Worm (Caenorhabditis elegans) whole organism, L2 larva: ENCODE measurements around the gene mam-6.

Experiments
- blmp-1 ChIP-seq: sonication (generic microtip); optimal IDR thresholded peaks from 2 replicates; lab custom pipeline; 2017; ENCODE audit warnings: missing genetic modification characterization, mild to moderate bottlenecking, missing compliant biosample characterization, antibody characterized with exemption, moderate library complexity; ENCODE audit not compliant: insufficient read depth
- elt-1 ChIP-seq: fragments of 150-350 bp; optimal IDR thresholded peaks from 2 replicates; lab custom pipeline; 2014; ENCODE audit warnings: missing biosample characterization, missing genetic modification characterization
- elt-3 ChIP-seq: sonication (generic microtip); optimal IDR thresholded peaks from 2 replicates; lab custom pipeline; 2017; ENCODE audit warnings: missing biosample characterization, missing genetic modification characterization
- fos-1 ChIP-seq: fragments of 150-350 bp; optimal IDR thresholded peaks from 2 replicates; lab custom pipeline; 2014; ENCODE audit warnings: missing biosample characterization, missing genetic modification characterization
- lin-39 ChIP-seq: fragments of 150-350 bp; optimal IDR thresholded peaks from 2 replicates; lab custom pipeline; 2014; ENCODE audit warnings: missing biosample characterization, missing genetic modification reagents, missing genetic modification characterization
- lsy-2 ChIP-seq, 2 experiments: fragments of 150-350 bp in 1 of 2; sonication (generic microtip) in 1 of 2; optimal IDR thresholded peaks; 2 replicates each; lab custom pipeline; 2014 to 2017; ENCODE audit warnings: missing biosample characterization in 2 of 2, missing genetic modification characterization in 2 of 2

DNA sequence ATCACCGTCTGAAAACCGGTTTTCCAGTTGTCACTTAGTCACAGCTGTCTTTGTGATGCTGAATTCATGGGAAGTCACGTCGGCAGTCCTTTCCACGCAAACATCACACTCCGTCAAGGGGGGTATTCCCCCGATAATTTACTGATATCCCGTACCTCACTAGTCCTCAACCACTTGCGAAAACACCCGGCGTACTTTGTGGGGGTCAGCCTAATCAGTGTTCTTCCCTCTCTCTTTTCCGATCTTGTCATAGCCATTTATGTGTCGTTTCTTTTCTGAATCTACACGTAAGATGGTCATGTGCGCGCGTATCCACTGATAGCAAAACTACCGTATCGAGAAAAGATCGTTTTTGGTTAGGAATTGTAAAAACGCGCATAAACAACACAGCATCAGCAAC lies 10.3 kb upstream of the mam-6 start:
- TF ChIP-seq lsy-2 (tag; optimal IDR thresholded peaks at IDR 0.05; lab: Kevin White, UChicago) (peak in 1 of 2 experiments; percentile 36), fos-1 (tag; lab: Kevin White, UChicago) (no peak), blmp-1 (tag; lab: Kevin White, UChicago) (no peak), elt-1 (tag; lab: Kevin White, UChicago) (no peak), lin-39 (tag; lab: Kevin White, UChicago) (no peak), elt-3 (tag; lab: Kevin White, UChicago) (no peak)
